Worm (Caenorhabditis elegans): ENCODE data around the gene T19D12.4.

ce11 chrII:6614500-6614899 is 16.4 kb upstream of the T19D12.4 start:
- TF ChIP-seq unc-62 (GFP tag; optimal IDR thresholded peaks at IDR 0.05) (no peak), lin-13 (tag; optimal IDR thresholded peaks at IDR 0.05) (no peak)
